Worm (Caenorhabditis elegans): ENCODE data around the gene ZK402.5.

- TF ChIP-seq tbx-37 (GFP tag; conservative IDR thresholded peaks at IDR 0.05), result no peak
- TF ChIP-seq pes-1 (GFP tag; IDR thresholded peaks at IDR 0.05), result no peak
- no peak for TF ChIP-seq ets-7 (tag; optimal IDR thresholded peaks at IDR 0.05)
- TF ChIP-seq B0310.2 (tag; optimal IDR thresholded peaks at IDR 0.05), result no peak
- no peak for TF ChIP-seq hmbx-1 (tag; optimal IDR thresholded peaks at IDR 0.05)
- no peak for TF ChIP-seq ceh-36 (tag; optimal IDR thresholded peaks at IDR 0.05)
- no peak for TF ChIP-seq ama-1 (optimal IDR thresholded peaks at IDR 0.05)
- no peak for TF ChIP-seq tbx-11 (GFP tag; IDR thresholded peaks at IDR 0.05)
Measured at ce11 chrX:1386893-1387367, 14.2 kb downstream of the ZK402.5 start, which contains the start of gene F56C3.1.
